Worm (Caenorhabditis elegans): ENCODE results near the gene C46C2.6.
"Not testable (repeated sequence)": the region's sequence is repeated elsewhere in the genome, so short reads cannot be mapped to it uniquely, and the experiment has no call there.

C46C2.6 gene

DNA sequence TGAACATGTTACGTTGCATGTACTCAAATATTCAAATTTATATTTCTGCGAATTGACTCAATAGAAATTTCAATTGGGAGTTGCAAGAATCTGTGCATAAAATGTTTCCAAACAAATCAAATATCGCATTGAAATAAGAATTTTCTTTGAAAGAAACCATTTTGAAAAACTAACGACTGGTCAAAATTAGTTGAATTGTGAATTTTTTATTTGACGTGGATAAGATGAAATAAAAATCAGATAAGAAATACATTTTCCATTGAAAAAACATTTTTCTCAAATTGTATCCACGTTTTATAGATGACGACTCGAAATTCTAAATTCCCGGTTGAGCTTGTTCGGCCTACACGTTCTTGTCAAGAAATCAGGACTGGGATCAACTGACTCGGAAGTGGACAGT lies 12.6 kb downstream of the C46C2.6 start, which contains the start of gene C46C2.3:
TSS of gene C46C2.3 (plus strand) at position 301 of the 400 bp plus-strand sequence.
- TF ChIP-seq ref-1 (GFP tag; conservative IDR thresholded peaks at IDR 0.05) (no peak), T22C8.4 (GFP tag; IDR thresholded peaks at IDR 0.05) (no peak), klf-2 (GFP tag; conservative IDR thresholded peaks at IDR 0.05) (no peak), tab-1 (GFP tag; IDR thresholded peaks at IDR 0.05) (no peak)

DNA sequence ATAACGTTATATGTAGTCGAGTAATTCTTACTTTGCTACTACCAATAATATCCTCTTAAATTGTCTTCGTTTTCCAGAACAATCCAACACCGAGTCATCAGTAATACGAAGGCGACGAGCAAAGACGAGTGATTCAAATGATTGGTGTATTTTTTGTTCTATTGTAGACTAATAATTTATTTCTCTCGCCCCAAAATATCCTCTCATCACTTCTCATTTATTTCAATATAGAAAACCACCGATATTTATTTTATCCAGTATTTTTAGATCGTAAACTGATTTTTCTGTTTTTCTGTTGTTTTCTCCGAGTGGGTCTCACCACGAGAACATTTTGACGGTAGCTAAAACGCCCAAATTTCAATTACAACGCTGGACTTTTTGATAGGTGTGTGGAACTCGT lies 15.4 kb downstream of the C46C2.6 start:
- TF ChIP-seq flt-1 (GFP tag; IDR thresholded peaks at IDR 0.05) (no peak), med-1 (GFP tag; optimal IDR thresholded peaks at IDR 0.05; ENCODE audit: insufficient read depth) (no peak), ztf-29 (GFP tag; IDR thresholded peaks at IDR 0.05) (no peak), T22C8.4 (GFP tag; IDR thresholded peaks at IDR 0.05) (no peak), tab-1 (GFP tag; IDR thresholded peaks at IDR 0.05) (no peak), ztf-23 (GFP tag; IDR thresholded peaks at IDR 0.05) (no peak), cog-1 (tag; optimal IDR thresholded peaks at IDR 0.05) (no peak), ref-1 (GFP tag; conservative IDR thresholded peaks at IDR 0.05) (no peak), klf-2 (GFP tag; conservative IDR thresholded peaks at IDR 0.05) (no peak)

DNA sequence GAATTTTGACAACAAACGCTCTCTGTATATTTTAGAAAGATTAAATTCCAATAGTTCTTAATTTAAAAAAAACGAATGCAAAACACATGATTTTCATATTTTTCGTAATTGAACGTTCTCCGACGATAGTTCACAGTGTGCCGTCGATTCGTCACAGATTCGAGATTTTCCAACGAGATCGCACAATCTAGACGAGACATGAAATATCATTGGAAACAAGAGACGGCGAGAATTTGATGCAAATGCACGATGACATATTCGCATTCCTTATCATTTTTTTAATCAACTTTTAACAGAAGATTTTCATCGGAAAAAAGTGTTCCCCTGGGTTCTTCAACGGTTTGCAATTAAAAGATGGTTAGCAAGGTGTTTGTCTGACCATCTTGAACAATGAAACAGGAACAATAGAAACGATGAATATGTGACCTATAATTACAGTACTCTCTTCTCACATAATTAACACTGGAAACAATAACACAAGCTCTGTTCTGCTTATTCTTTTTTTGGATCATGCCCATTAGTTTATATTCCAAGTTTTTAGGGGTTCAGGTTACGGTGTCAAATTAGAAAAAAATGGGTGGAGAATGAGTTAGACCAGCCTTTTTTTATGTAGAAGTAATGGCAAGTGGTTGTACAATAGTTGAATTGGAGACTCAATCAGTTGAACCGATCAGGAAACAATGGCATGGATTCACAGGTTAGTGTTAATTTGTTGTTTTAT lies 20.4 kb downstream of the C46C2.6 start, which contains the start of gene Y11D7A.3:
TSS of gene Y11D7A.3 (plus strand) at position 671 of the 721 bp plus-strand sequence.
- TF ChIP-seq flt-1 (GFP tag; IDR thresholded peaks at IDR 0.05), result no peak
- TF ChIP-seq ztf-29 (GFP tag; IDR thresholded peaks at IDR 0.05), result no peak
- no peak for TF ChIP-seq ztf-23 (GFP tag; IDR thresholded peaks at IDR 0.05)
- TF ChIP-seq T22C8.4 (GFP tag; IDR thresholded peaks at IDR 0.05), result no peak
- TF ChIP-seq ref-1 (GFP tag; conservative IDR thresholded peaks at IDR 0.05), result no peak
- TF ChIP-seq cog-1 (tag; optimal IDR thresholded peaks at IDR 0.05), result no peak
- TF ChIP-seq med-1 (GFP tag; optimal IDR thresholded peaks at IDR 0.05; ENCODE audit: insufficient read depth), result no peak
- no peak for TF ChIP-seq tab-1 (GFP tag; IDR thresholded peaks at IDR 0.05)
- TF ChIP-seq klf-2 (GFP tag; conservative IDR thresholded peaks at IDR 0.05), result no peak

DNA sequence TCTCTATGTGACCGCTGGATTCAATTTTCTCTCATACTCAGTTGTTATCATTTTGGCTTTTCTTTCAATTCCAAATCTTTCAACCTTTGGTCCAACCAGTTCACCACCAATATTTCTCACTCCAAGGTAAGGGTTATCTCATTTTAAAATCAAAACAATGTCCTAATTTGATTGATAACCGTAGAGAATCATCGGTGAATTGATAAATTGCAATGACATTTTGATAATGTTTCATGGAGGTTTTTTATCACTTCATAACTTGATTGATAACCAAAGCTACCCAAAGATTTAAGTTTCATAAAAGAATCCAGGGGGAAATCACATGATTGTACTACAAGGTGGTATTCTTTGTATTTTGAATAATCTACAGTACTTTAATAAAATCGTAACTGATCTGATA lies 26.9 kb downstream of the C46C2.6 start:
- TF ChIP-seq klf-2 (GFP tag; conservative IDR thresholded peaks at IDR 0.05), result no peak
- no peak for TF ChIP-seq ref-1 (GFP tag; conservative IDR thresholded peaks at IDR 0.05)

DNA sequence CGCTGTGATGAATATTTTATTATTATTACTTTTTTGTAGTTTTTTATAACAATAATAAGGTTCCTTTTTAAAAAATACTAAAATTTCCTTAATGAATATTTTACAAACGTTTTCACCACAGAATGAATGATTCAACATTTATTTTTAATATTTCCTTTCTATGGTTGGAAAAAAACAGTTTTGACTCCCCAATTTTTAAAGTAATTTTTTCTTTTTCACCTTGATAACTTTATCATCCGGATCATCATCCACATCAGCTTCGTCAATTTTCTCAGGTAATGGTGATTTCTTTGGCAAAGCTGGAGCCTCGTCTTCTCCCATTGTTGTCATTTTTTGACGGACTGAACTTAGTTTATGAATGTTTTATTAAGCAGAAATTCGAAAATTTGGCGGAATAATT lies 31.4 kb downstream of the C46C2.6 start, which contains the start of gene rab-28:
TSS of gene rab-28 (minus strand) at position 343 of the 400 bp plus-strand sequence.
- no peak for TF ChIP-seq T22C8.4 (GFP tag; IDR thresholded peaks at IDR 0.05)
- no peak for TF ChIP-seq klf-2 (GFP tag; conservative IDR thresholded peaks at IDR 0.05)
- TF ChIP-seq ztf-23 (GFP tag; IDR thresholded peaks at IDR 0.05), result no peak
- no peak for TF ChIP-seq tab-1 (GFP tag; IDR thresholded peaks at IDR 0.05)
- TF ChIP-seq ztf-29 (GFP tag; IDR thresholded peaks at IDR 0.05), result no peak

DNA sequence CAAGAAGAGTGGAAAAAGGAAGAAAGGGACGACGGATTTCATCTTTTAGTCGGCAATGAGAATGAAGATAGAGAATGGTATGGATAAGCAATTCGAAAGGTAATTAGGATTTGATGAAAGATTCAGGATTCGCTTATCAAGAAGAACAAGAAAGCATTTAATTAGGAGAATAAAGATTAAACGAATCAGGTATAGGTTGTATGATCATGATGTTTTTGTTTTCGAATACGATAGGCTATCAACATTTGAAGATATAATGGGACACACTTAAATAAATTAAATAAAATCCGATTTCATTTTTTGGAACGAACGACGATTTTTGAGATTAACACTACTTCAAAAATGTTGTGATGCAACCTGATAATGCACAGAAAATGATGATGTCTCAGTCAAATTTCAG lies 33.2 kb downstream of the C46C2.6 start, which contains the start of gene Y11D7A.5:
TSS of gene Y11D7A.5 (minus strand) at position 101 of the 400 bp plus-strand sequence.
- TF ChIP-seq ztf-23 (GFP tag; IDR thresholded peaks at IDR 0.05) (no peak), tab-1 (GFP tag; IDR thresholded peaks at IDR 0.05) (no peak), ref-1 (GFP tag; conservative IDR thresholded peaks at IDR 0.05) (no peak), flt-1 (GFP tag; IDR thresholded peaks at IDR 0.05) (no peak), ztf-29 (GFP tag; IDR thresholded peaks at IDR 0.05) (no peak), klf-2 (GFP tag; conservative IDR thresholded peaks at IDR 0.05) (no peak), med-1 (GFP tag; optimal IDR thresholded peaks at IDR 0.05; ENCODE audit: insufficient read depth) (no peak), cog-1 (tag; optimal IDR thresholded peaks at IDR 0.05) (no peak), T22C8.4 (GFP tag; IDR thresholded peaks at IDR 0.05) (no peak)

DNA sequence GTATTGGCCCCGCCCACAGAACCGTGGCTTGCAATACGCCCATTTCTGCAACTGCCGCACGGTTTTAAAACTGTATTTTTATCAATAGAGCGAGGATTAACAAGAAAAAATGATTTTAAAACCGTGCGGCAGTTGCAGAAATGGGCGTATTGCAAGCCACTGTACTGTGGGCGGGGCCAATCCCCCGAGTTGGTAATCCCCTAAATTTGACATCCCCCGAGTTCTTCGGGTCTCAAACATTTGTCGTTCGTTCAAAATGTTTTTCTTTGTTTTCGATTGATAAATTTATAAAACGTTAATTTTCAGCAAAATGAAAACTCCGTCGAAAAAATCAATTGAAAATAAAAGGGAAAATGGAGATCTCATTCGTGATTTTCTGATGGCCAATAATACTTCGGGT lies 37.0 kb downstream of the C46C2.6 start, which contains the start of gene Y11D7A.7:
TSS of gene Y11D7A.7 (plus strand) at position 301 of the 400 bp plus-strand sequence.
- not testable (repeated sequence) for TF ChIP-seq flt-1 (GFP tag; IDR thresholded peaks at IDR 0.05); cog-1 (tag; optimal IDR thresholded peaks at IDR 0.05); ztf-29 (GFP tag; IDR thresholded peaks at IDR 0.05)

DNA sequence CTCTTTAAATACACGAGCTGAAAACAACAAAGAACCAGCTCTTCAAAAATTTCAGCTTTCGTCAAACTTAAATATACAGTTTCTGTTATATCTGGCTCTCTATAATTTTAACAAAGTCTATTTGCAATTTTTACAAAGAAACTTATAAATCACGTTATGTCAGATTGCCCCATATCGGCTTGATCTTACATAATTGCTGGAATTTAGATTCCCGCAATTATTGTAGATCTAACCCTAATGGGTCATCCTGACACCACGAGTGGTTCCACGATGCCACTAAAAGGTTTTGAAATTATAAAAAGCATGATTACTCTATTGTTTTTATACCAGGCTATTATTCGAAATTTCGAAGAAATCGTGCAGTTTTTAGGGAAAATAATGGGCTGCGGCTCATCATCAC lies 38.9 kb downstream of the C46C2.6 start, which contains the start of gene Y11D7A.8:
TSS of gene Y11D7A.8 (plus strand) at position 301 of the 400 bp plus-strand sequence.
- TF ChIP-seq ztf-29 (GFP tag; IDR thresholded peaks at IDR 0.05), result no peak

DNA sequence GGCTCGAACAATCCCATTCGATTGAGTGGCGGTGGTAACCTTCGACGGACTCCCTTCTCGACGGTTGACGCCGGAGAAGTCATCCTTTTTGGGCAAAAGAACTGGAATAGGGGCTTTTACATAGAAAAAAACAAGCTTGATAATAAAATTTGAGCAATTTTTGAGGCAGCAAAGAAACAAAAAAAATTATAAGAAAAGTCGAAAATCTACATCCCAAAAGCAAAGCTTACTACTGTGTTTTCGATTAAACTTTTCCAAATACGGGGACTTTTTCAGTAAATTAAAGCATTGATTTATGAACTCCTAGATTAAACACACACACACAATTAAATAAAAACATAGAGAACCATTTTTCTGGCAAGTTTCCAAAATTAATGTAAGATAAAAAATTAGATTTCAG lies 43.8 kb downstream of the C46C2.6 start, which contains the start of gene Y11D7A.9:
TSS of gene Y11D7A.9 (minus strand) at position 101 of the 400 bp plus-strand sequence.
- TF ChIP-seq flt-1 (GFP tag; IDR thresholded peaks at IDR 0.05) (no peak), tab-1 (GFP tag; IDR thresholded peaks at IDR 0.05) (no peak), cog-1 (tag; optimal IDR thresholded peaks at IDR 0.05) (no peak), klf-2 (GFP tag; conservative IDR thresholded peaks at IDR 0.05) (no peak), ref-1 (GFP tag; conservative IDR thresholded peaks at IDR 0.05) (no peak), ztf-23 (GFP tag; IDR thresholded peaks at IDR 0.05) (no peak), med-1 (GFP tag; optimal IDR thresholded peaks at IDR 0.05; ENCODE audit: insufficient read depth) (no peak)

DNA sequence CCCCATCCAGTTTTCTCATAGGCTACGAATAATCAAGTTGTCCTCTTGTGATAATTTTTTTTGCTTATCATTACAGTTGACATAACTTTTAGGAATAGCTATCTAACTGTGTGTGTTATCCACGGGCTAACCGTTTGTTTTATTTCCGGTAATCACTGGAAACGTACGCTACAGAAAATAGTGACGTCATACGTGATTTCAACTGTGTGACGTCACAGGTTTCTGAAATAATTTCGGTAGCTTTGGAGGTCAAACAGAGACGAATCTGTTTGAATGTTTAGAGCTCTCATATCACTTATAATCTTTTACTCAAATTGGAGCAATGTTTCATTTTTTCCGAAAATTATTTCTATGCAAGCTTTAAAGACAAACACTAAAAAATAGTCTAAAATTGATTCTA lies 44.6 kb downstream of the C46C2.6 start:
- TF ChIP-seq ref-1 (GFP tag; conservative IDR thresholded peaks at IDR 0.05) (no peak), cog-1 (tag; optimal IDR thresholded peaks at IDR 0.05) (no peak), flt-1 (GFP tag; IDR thresholded peaks at IDR 0.05) (no peak), med-1 (GFP tag; optimal IDR thresholded peaks at IDR 0.05; ENCODE audit: insufficient read depth) (no peak), klf-2 (GFP tag; conservative IDR thresholded peaks at IDR 0.05) (no peak), tab-1 (GFP tag; IDR thresholded peaks at IDR 0.05) (no peak), ztf-23 (GFP tag; IDR thresholded peaks at IDR 0.05) (no peak), ztf-29 (GFP tag; IDR thresholded peaks at IDR 0.05) (no peak), T22C8.4 (GFP tag; IDR thresholded peaks at IDR 0.05) (no peak)
